Worm (Caenorhabditis elegans): ENCODE data around the gene psd-1.

psd-1 gene

DNA sequence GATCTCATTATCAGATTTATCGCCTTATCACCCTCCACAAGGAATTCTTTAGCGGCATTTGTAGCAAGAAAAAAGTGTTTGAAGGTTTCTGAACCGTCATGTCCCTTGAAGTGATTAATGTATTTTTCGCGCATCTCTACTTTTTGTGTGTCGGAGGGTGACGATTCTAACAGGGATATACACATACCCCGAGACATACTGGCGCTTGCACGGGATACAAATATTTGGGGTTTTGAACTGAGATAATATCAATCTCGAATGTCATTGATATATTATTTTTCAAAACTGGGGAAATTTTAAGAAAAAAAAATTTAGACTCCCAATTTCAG lies 30.4 kb upstream of the psd-1 start:
- TF ChIP-seq cog-1 (tag; optimal IDR thresholded peaks at IDR 0.05) (no peak), klf-2 (GFP tag; conservative IDR thresholded peaks at IDR 0.05) (no peak), med-1 (GFP tag; optimal IDR thresholded peaks at IDR 0.05; ENCODE audit: insufficient read depth) (no peak), ztf-23 (GFP tag; IDR thresholded peaks at IDR 0.05) (no peak), flt-1 (GFP tag; IDR thresholded peaks at IDR 0.05) (no peak), ztf-29 (GFP tag; IDR thresholded peaks at IDR 0.05) (no peak), ref-1 (GFP tag; conservative IDR thresholded peaks at IDR 0.05) (no peak), T22C8.4 (GFP tag; IDR thresholded peaks at IDR 0.05) (no peak), tab-1 (GFP tag; IDR thresholded peaks at IDR 0.05) (no peak)

- TF ChIP-seq klf-2 (GFP tag; conservative IDR thresholded peaks at IDR 0.05) (no peak), cog-1 (tag; optimal IDR thresholded peaks at IDR 0.05) (no peak), ztf-29 (GFP tag; IDR thresholded peaks at IDR 0.05) (no peak)
Observed at ce11 chrIII:7304961-7305648, 29.9 kb upstream of the psd-1 start.

DNA sequence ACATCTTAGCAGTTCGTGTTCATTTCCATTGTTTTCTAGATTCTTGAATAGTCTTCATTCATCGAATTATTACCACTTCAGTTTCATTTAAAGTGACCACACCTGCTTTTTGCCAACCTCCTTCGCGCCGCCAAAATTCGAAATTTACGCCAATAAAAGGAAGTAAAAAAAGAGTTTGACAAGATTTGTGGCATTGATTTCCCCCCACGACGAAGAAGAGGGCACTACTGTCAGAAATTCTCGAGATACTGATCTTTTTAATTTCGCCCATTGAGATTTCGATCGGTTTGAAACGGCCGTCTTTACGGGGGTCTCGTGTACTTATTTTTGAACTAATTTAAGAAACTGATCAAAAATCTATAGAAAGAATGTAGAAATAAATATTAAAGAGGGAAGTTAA lies 26.5 kb upstream of the psd-1 start:
- TF ChIP-seq ztf-29 (GFP tag; IDR thresholded peaks at IDR 0.05) (no peak), T22C8.4 (GFP tag; IDR thresholded peaks at IDR 0.05) (no peak), ztf-23 (GFP tag; IDR thresholded peaks at IDR 0.05) (no peak)

ce11 chrIII:7300763-7301162 lies 25.6 kb upstream of the psd-1 start:
- TF ChIP-seq klf-2 (GFP tag; conservative IDR thresholded peaks at IDR 0.05) = no peak
- no peak for TF ChIP-seq flt-1 (GFP tag; IDR thresholded peaks at IDR 0.05)
- TF ChIP-seq ztf-29 (GFP tag; IDR thresholded peaks at IDR 0.05) = no peak
- no peak for TF ChIP-seq med-1 (GFP tag; optimal IDR thresholded peaks at IDR 0.05; ENCODE audit: insufficient read depth)
- no peak for TF ChIP-seq tab-1 (GFP tag; IDR thresholded peaks at IDR 0.05)
- no peak for TF ChIP-seq cog-1 (tag; optimal IDR thresholded peaks at IDR 0.05)
- no peak for TF ChIP-seq ref-1 (GFP tag; conservative IDR thresholded peaks at IDR 0.05)
- no peak for TF ChIP-seq T22C8.4 (GFP tag; IDR thresholded peaks at IDR 0.05)
- TF ChIP-seq ztf-23 (GFP tag; IDR thresholded peaks at IDR 0.05) = no peak

DNA sequence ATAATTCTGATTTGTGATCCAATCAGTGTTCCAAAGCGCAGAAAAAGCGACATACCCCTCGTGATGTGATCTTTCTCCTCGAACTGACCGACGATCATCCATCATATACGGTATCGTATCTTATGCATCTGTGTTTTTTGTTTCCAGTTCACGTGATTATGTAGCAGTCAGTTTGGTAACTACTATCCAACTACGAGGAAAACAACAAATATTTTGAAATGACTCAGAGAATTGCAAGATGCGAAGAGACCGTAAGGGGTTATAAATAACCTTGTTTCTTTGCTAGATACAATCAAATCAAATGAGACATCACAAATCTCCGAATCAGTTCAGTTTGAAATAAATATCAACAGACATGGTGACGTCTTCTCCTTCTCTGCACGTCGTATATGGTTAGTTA lies 25.0 kb upstream of the psd-1 start:
- TF ChIP-seq ztf-29 (GFP tag; IDR thresholded peaks at IDR 0.05) = no peak

ce11 chrIII:7299466-7299865 lies 24.3 kb upstream of the psd-1 start, which contains the start of the genes B0361.14 and B0361.9:
Gene B0361.14 (minus strand): TSS chrIII:7299531.
Gene B0361.9 (minus strand): TSS chrIII:7299631.
- no peak for TF ChIP-seq ztf-23 (GFP tag; IDR thresholded peaks at IDR 0.05)
- TF ChIP-seq ztf-29 (GFP tag; IDR thresholded peaks at IDR 0.05) = no peak
- TF ChIP-seq klf-2 (GFP tag; conservative IDR thresholded peaks at IDR 0.05) = no peak
- no peak for TF ChIP-seq ref-1 (GFP tag; conservative IDR thresholded peaks at IDR 0.05)
- no peak for TF ChIP-seq tab-1 (GFP tag; IDR thresholded peaks at IDR 0.05)
- no peak for TF ChIP-seq med-1 (GFP tag; optimal IDR thresholded peaks at IDR 0.05; ENCODE audit: insufficient read depth)
- no peak for TF ChIP-seq flt-1 (GFP tag; IDR thresholded peaks at IDR 0.05)
- TF ChIP-seq cog-1 (tag; optimal IDR thresholded peaks at IDR 0.05) = no peak
- no peak for TF ChIP-seq T22C8.4 (GFP tag; IDR thresholded peaks at IDR 0.05)

DNA sequence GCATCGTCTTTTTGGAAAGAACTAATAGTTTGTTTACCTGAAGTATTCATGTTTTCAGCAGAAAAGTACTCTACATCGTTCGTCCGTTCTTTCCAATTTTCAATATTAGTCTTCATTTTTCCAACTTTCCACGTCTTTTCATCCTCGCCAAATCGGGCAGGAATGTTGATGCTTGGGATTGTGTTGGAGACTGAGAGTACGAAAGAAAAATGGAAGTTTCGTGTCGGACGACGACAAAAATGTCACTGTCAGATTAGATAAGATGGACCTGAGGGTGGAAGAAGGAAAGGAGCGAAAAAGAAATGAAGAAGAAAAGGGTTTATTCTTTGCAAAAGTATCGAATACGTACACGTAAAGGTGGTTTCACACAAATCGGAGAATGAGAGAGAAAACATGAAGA lies 22.8 kb upstream of the psd-1 start:
- no peak for TF ChIP-seq tab-1 (GFP tag; IDR thresholded peaks at IDR 0.05)
- no peak for TF ChIP-seq cog-1 (tag; optimal IDR thresholded peaks at IDR 0.05)
- TF ChIP-seq T22C8.4 (GFP tag; IDR thresholded peaks at IDR 0.05) = no peak
- no peak for TF ChIP-seq med-1 (GFP tag; optimal IDR thresholded peaks at IDR 0.05; ENCODE audit: insufficient read depth)
- TF ChIP-seq flt-1 (GFP tag; IDR thresholded peaks at IDR 0.05) = no peak
- no peak for TF ChIP-seq ztf-23 (GFP tag; IDR thresholded peaks at IDR 0.05)
- TF ChIP-seq ztf-29 (GFP tag; IDR thresholded peaks at IDR 0.05) = no peak
- TF ChIP-seq ref-1 (GFP tag; conservative IDR thresholded peaks at IDR 0.05) = no peak
- TF ChIP-seq klf-2 (GFP tag; conservative IDR thresholded peaks at IDR 0.05) = no peak

ce11 chrIII:7297045-7297680 lies 22.0 kb upstream of the psd-1 start:
- TF ChIP-seq T22C8.4 (GFP tag; IDR thresholded peaks at IDR 0.05) (no peak), ztf-23 (GFP tag; IDR thresholded peaks at IDR 0.05) (no peak), flt-1 (GFP tag; IDR thresholded peaks at IDR 0.05) (no peak), ztf-29 (GFP tag; IDR thresholded peaks at IDR 0.05) (no peak), ref-1 (GFP tag; conservative IDR thresholded peaks at IDR 0.05) (no peak), med-1 (GFP tag; optimal IDR thresholded peaks at IDR 0.05; ENCODE audit: insufficient read depth) (no peak), cog-1 (tag; optimal IDR thresholded peaks at IDR 0.05) (no peak), tab-1 (GFP tag; IDR thresholded peaks at IDR 0.05) (no peak), klf-2 (GFP tag; conservative IDR thresholded peaks at IDR 0.05) (no peak)

DNA sequence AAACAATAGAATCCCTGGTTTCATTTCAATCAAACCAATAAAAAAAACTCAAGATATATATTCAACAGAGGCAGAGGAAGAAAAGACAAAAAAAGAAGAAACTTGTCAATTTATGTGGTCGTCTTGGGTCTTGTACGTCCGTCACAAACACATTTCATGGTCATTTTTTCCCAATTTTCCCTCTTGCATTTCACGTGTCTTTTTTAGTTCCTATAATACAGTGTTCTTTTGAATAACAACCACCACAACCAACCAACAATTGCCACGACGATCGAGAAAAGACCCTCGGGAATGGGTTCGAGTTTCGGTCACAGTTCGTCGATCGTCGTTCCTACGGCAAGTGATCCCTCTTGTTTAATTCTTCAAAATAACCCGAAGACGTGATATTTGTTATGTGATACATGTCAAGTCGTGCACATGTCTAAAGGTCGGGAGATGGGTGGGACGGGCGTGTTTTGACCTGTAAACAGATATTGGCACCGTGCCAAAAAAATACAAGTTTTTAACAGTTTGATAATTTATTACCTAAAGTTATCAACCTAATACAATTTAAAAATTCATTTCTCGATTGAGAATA lies 21.0 kb upstream of the psd-1 start:
- TF ChIP-seq T22C8.4 (GFP tag; IDR thresholded peaks at IDR 0.05) (no peak), ztf-23 (GFP tag; IDR thresholded peaks at IDR 0.05) (no peak), ztf-29 (GFP tag; IDR thresholded peaks at IDR 0.05) (no peak), ref-1 (GFP tag; conservative IDR thresholded peaks at IDR 0.05) (no peak), tab-1 (GFP tag; IDR thresholded peaks at IDR 0.05) (no peak), flt-1 (GFP tag; IDR thresholded peaks at IDR 0.05) (no peak), cog-1 (tag; optimal IDR thresholded peaks at IDR 0.05) (no peak), med-1 (GFP tag; optimal IDR thresholded peaks at IDR 0.05; ENCODE audit: insufficient read depth) (no peak), klf-2 (GFP tag; conservative IDR thresholded peaks at IDR 0.05) (no peak)

DNA sequence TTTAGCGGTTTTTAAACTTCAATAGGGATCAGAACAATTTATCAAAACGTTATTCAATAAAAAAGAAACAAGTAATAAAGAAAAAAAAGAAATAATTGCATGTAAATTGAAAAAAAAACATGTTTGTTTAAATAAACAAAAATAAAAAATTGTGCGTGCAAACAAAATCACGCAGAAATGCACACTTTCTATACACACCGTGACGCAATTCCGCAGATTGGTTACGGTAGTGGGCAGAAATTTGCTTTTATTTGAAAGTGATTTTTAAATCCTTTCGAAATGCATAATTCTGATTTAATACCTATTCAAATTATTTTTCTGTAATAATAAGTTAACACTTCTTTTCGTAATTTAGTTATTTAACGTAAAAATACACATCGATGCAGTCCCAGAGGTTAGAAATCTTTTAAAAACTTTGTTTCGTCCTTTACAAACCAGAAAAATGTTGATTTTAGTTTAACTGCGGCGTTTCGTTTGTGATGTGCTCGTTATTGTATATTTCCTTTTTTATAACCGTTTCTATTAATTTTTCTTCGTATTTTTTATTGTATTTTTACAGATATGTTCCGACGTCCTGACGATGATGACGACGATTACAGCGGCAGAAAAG lies 18.0 kb upstream of the psd-1 start, which contains the start of gene cwf-19L2:
cwf-19L2 (plus strand) TSS at position 560 of the 610 bp plus-strand sequence.
- TF ChIP-seq ztf-29 (GFP tag; IDR thresholded peaks at IDR 0.05) = no peak
- no peak for TF ChIP-seq ztf-23 (GFP tag; IDR thresholded peaks at IDR 0.05)
- no peak for TF ChIP-seq cog-1 (tag; optimal IDR thresholded peaks at IDR 0.05)
